Fruit fly (Drosophila melanogaster) whole organism, prepupa: ENCODE data around the gene Cul6.

Source experiments
- CG16779 ChIP-seq: fragments of 200-800 bp; sonication (Bioruptor generic); optimal IDR thresholded peaks from 3 replicates; lab custom pipeline; 2017; ENCODE audit warnings: missing biosample characterization, mild to moderate bottlenecking, missing genetic modification characterization
- CG31627 ChIP-seq: fragments of 200-800 bp; sonication (Bioruptor generic); optimal IDR thresholded peaks from 3 replicates; lab custom pipeline; 2016; ENCODE audit warnings: missing biosample characterization, missing genetic modification characterization
- CG6792 ChIP-seq: fragments of 200-800 bp; sonication (Bioruptor generic); optimal IDR thresholded peaks from 3 replicates; lab custom pipeline; 2016; ENCODE audit warnings: missing biosample characterization, missing genetic modification characterization
- Eip75B ChIP-seq: fragments of 200-800 bp; sonication (Bioruptor generic); optimal IDR thresholded peaks from 3 replicates; lab custom pipeline; 2016; ENCODE audit warnings: missing biosample characterization, missing genetic modification characterization
- Eip93F ChIP-seq: fragments of 200-800 bp; sonication (Bioruptor generic); optimal IDR thresholded peaks from 2 replicates; lab custom pipeline; 2016; ENCODE audit warnings: missing biosample characterization, mild to moderate bottlenecking, missing genetic modification characterization
- Gug ChIP-seq: fragments of 200-800 bp; sonication (Bioruptor generic); IDR thresholded peaks from 2 replicates; pipeline ENCODE4 v1.3.6; 2022; ENCODE audit warnings: missing biosample characterization, missing genetic modification characterization
- Lpt ChIP-seq: fragments of 200-800 bp; sonication (Bioruptor generic); optimal IDR thresholded peaks from 3 replicates; lab custom pipeline; 2016; ENCODE audit warnings: missing biosample characterization, missing genetic modification characterization
- Smox ChIP-seq: fragments of 200-800 bp; sonication (Bioruptor generic); optimal IDR thresholded peaks from 3 replicates; lab custom pipeline; 2016; ENCODE audit warnings: missing biosample characterization, missing genetic modification characterization
- Sox14 ChIP-seq: fragments of 200-800 bp; sonication (Bioruptor generic); optimal IDR thresholded peaks from 3 replicates; lab custom pipeline; 2016; ENCODE audit warnings: missing biosample characterization, missing genetic modification characterization
- dac ChIP-seq: fragments of 200-800 bp; sonication (Bioruptor generic); optimal IDR thresholded peaks from 2 replicates; lab custom pipeline; 2017; ENCODE audit warnings: missing biosample characterization, mild to moderate bottlenecking, missing genetic modification characterization

dm6 chr3L:13030055-13030634, 18.7 kb upstream of the Cul6 start:
- TF ChIP-seq Gug (GFP tag; lab: Robert Waterston, UW): no peak
- TF ChIP-seq Eip75B: no peak
- no peak for TF ChIP-seq Smox (GFP tag; lab: Kevin White, UChicago)
- TF ChIP-seq Eip93F (GFP tag; lab: Kevin White, UChicago): no peak
- TF ChIP-seq Lpt (GFP tag; lab: Kevin White, UChicago): no peak
- no peak for TF ChIP-seq CG16779 (tag; lab: Kevin White, UChicago)
- TF ChIP-seq CG31627 (GFP tag; lab: Kevin White, UChicago): peak; percentile 1
- TF ChIP-seq CG6792: no peak
- TF ChIP-seq Sox14 (GFP tag; lab: Kevin White, UChicago): no peak
- TF ChIP-seq dac (GFP tag; lab: Kevin White, UChicago): no peak
